Worm (Caenorhabditis elegans): ENCODE measurements around the gene gid-2.

DNA sequence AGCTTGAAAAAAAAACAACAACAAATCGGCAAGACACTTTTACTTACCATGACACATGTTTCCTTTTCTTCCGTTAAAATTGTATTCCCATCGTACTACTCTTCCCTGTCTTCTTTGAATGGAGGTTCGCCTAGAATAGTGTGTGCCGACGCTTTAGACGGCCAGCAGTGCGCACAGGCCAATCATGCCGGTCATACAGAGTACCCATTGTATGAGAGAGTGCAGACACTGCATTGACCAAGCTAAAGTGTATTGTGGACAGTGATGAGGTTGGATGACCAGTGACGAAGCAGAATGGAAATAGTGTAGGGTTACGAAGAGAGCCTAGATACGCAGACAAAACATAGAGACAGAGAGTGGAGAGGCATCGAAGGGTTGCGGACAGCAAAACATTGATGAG is 36.9 kb downstream of the gid-2 start, which contains the start of gene dhhc-9:
- TF ChIP-seq nhr-11 (tag; optimal IDR thresholded peaks at IDR 0.05), result no peak
- no peak for TF ChIP-seq dpl-1 (GFP tag; optimal IDR thresholded peaks at IDR 0.05)
- TF ChIP-seq nhr-71 (tag; optimal IDR thresholded peaks at IDR 0.05), result peak; percentile 73
- TF ChIP-seq lin-15B (tag; optimal IDR thresholded peaks at IDR 0.05), result no peak
- TF ChIP-seq egl-27 (tag; optimal IDR thresholded peaks at IDR 0.05), result no peak
- TF ChIP-seq tbx-2 (tag; optimal IDR thresholded peaks at IDR 0.05), result peak; percentile 50
- no peak for TF ChIP-seq efl-3 (GFP tag; optimal IDR thresholded peaks at IDR 0.05)
- no peak for TF ChIP-seq lir-3 (tag; optimal IDR thresholded peaks at IDR 0.05; ENCODE audit: poor library complexity)
- peak; percentile 38; the same call in 1 of the 2 replicates for TF ChIP-seq grh-1 (GFP tag; IDR thresholded peaks at IDR 0.05)
- peak in 1 of 2 experiments; percentile 62 for TF ChIP-seq mdl-1 (tag; optimal IDR thresholded peaks at IDR 0.05)
- TF ChIP-seq nhr-76 (tag; optimal IDR thresholded peaks at IDR 0.05), result no peak
- no peak for TF ChIP-seq lin-13 (GFP tag; optimal IDR thresholded peaks at IDR 0.05)
